Worm (Caenorhabditis elegans): ENCODE measurements around the gene pfd-5.
A peak's percentile ranks its signal among the peaks of the same experiment; 100 is the strongest.

Gene pfd-5

ce11 chrIII:7198838-7199237, at the start of gene pfd-5:
Gene pfd-5 (minus strand): TSS chrIII:7198884.
- no peak for TF ChIP-seq lin-13 (tag; optimal IDR thresholded peaks at IDR 0.05)
- TF ChIP-seq nhr-237 (tag; optimal IDR thresholded peaks at IDR 0.05), result peak; percentile 39
- TF ChIP-seq unc-62 (GFP tag; optimal IDR thresholded peaks at IDR 0.05), result no peak
- TF ChIP-seq lsy-2 (tag; optimal IDR thresholded peaks at IDR 0.05), result peak; percentile 65
- TF ChIP-seq sptf-1 (tag; optimal IDR thresholded peaks at IDR 0.05), result peak; percentile 66
- TF ChIP-seq pha-4 (tag; optimal IDR thresholded peaks at IDR 0.05), result peak; percentile 24
- no peak for TF ChIP-seq tbx-8 (GFP tag; optimal IDR thresholded peaks at IDR 0.05)
- peak; percentile 4 for TF ChIP-seq nhr-2 (tag; optimal IDR thresholded peaks at IDR 0.05)
- TF ChIP-seq ces-1 (GFP tag; optimal IDR thresholded peaks at IDR 0.05), result peak; percentile 28

ce11 chrIII:7247740-7248139, 49.1 kb upstream of the pfd-5 start, which contains the start of gene zmp-6:
Gene zmp-6 (minus strand): TSS chrIII:7247840.
- TF ChIP-seq ceh-43 (GFP tag; optimal IDR thresholded peaks at IDR 0.05) (no peak), mls-2 (tag; optimal IDR thresholded peaks at IDR 0.05) (no peak), elt-3 (tag; optimal IDR thresholded peaks at IDR 0.05) (no peak), unc-62 (GFP tag; optimal IDR thresholded peaks at IDR 0.05) (no peak), sem-2 (GFP tag; optimal IDR thresholded peaks at IDR 0.05) (no peak), nhr-237 (tag; optimal IDR thresholded peaks at IDR 0.05) (no peak), M03D4.4 (tag; optimal IDR thresholded peaks at IDR 0.05) (no peak), cnd-1 (tag; optimal IDR thresholded peaks at IDR 0.05) (no peak), mab-5 (tag; optimal IDR thresholded peaks at IDR 0.05) (no peak), blmp-1 (tag; optimal IDR thresholded peaks at IDR 0.05) (no peak), flh-1 (GFP tag; optimal IDR thresholded peaks at IDR 0.05) (no peak), unc-120 (tag; optimal IDR thresholded peaks at IDR 0.05; ENCODE audit: poor library complexity, severe bottlenecking) (no peak), lsy-2 (tag; optimal IDR thresholded peaks at IDR 0.05) (no peak), lin-32 (GFP tag; optimal IDR thresholded peaks at IDR 0.05) (no peak), ces-1 (GFP tag; optimal IDR thresholded peaks at IDR 0.05) (no peak), ham-2 (GFP tag; optimal IDR thresholded peaks at IDR 0.05) (no peak), nhr-12 (tag; optimal IDR thresholded peaks at IDR 0.05) (no peak), nhr-28 (tag; optimal IDR thresholded peaks at IDR 0.05) (no peak), snpc-4 (tag; optimal IDR thresholded peaks at IDR 0.05) (no peak), zip-8 (tag; optimal IDR thresholded peaks at IDR 0.05) (no peak)

ce11 chrIII:7246389-7246788, 47.7 kb upstream of the pfd-5 start:
- TF ChIP-seq mep-1 (tag; optimal IDR thresholded peaks at IDR 0.05) (no peak), M03D4.4 (tag; optimal IDR thresholded peaks at IDR 0.05) (no peak), elt-3 (tag; optimal IDR thresholded peaks at IDR 0.05) (no peak)

ce11 chrIII:7242988-7243387, 44.3 kb upstream of the pfd-5 start, which contains the start of gene osm-10:
Gene osm-10 (plus strand): TSS chrIII:7243280.
- TF ChIP-seq mep-1 (tag; optimal IDR thresholded peaks at IDR 0.05) (no peak), snpc-4 (tag; optimal IDR thresholded peaks at IDR 0.05) (no peak)

- TF ChIP-seq nhr-76 (tag; optimal IDR thresholded peaks at IDR 0.05) (no peak), ceh-83 (GFP tag; optimal IDR thresholded peaks at IDR 0.05) (no peak), M03D4.4 (tag; optimal IDR thresholded peaks at IDR 0.05) (no peak), mab-5 (tag; optimal IDR thresholded peaks at IDR 0.05) (no peak)
Measured at ce11 chrIII:7241065-7241464, 42.4 kb upstream of the pfd-5 start, which contains the start of gene ztf-31. Gene ztf-31 (plus strand): TSS chrIII:7241365.

ce11 chrIII:7239416-7239815, 40.7 kb upstream of the pfd-5 start:
- TF ChIP-seq ceh-43 (GFP tag; optimal IDR thresholded peaks at IDR 0.05) (no peak), flh-1 (GFP tag; optimal IDR thresholded peaks at IDR 0.05) (no peak), ceh-83 (GFP tag; optimal IDR thresholded peaks at IDR 0.05) (no peak), sem-2 (GFP tag; optimal IDR thresholded peaks at IDR 0.05) (no peak), sptf-1 (tag; optimal IDR thresholded peaks at IDR 0.05) (no peak), mls-2 (tag; optimal IDR thresholded peaks at IDR 0.05) (no peak), nhr-28 (tag; optimal IDR thresholded peaks at IDR 0.05) (no peak)

- TF ChIP-seq bed-3 (GFP tag; optimal IDR thresholded peaks at IDR 0.05), result no peak
- TF ChIP-seq sptf-1 (tag; optimal IDR thresholded peaks at IDR 0.05), result no peak
- TF ChIP-seq ceh-43 (GFP tag; optimal IDR thresholded peaks at IDR 0.05), result no peak
- TF ChIP-seq sem-2 (GFP tag; optimal IDR thresholded peaks at IDR 0.05), result no peak
- TF ChIP-seq lin-32 (GFP tag; optimal IDR thresholded peaks at IDR 0.05), result no peak
- TF ChIP-seq unc-120 (tag; optimal IDR thresholded peaks at IDR 0.05; ENCODE audit: poor library complexity, severe bottlenecking), result no peak
- TF ChIP-seq elt-1 (tag; optimal IDR thresholded peaks at IDR 0.05; ENCODE audit: borderline replicate concordance, insufficient read depth), result no peak
- no peak for TF ChIP-seq mep-1 (tag; optimal IDR thresholded peaks at IDR 0.05)
- no peak for TF ChIP-seq ceh-83 (GFP tag; optimal IDR thresholded peaks at IDR 0.05)
- TF ChIP-seq pha-4 (tag; optimal IDR thresholded peaks at IDR 0.05), result no peak
- TF ChIP-seq flh-1 (GFP tag; optimal IDR thresholded peaks at IDR 0.05), result no peak
- no peak for TF ChIP-seq ham-2 (GFP tag; optimal IDR thresholded peaks at IDR 0.05)
- TF ChIP-seq lsy-2 (tag; optimal IDR thresholded peaks at IDR 0.05), result no peak
- TF ChIP-seq ceh-39 (tag; optimal IDR thresholded peaks at IDR 0.05), result no peak
Measured at ce11 chrIII:7238727-7239126, 40.0 kb upstream of the pfd-5 start, which contains the start of gene pars-1. Gene pars-1 (plus strand): TSS chrIII:7239027.

All from whole organism, mixed stage, embryonic.